Worm (Caenorhabditis elegans): Measurements from ENCODE around the gene str-16.

Gene str-16

ce11 chrV:3230597-3230996 is 6.1 kb upstream of the str-16 start, which contains the start of gene K08D9.10:
TSS of gene K08D9.10 (plus strand) at chrV:3230897.
- TF ChIP-seq grh-1 (GFP tag; IDR thresholded peaks at IDR 0.05) (no peak), aha-1 (tag; optimal IDR thresholded peaks at IDR 0.05) (no peak), nhr-47 (tag; optimal IDR thresholded peaks at IDR 0.05) (no peak), ceh-8 (GFP tag; optimal IDR thresholded peaks at IDR 0.05) (no peak), nhr-76 (tag; optimal IDR thresholded peaks at IDR 0.05) (no peak)

- TF ChIP-seq aly-2 (tag; optimal IDR thresholded peaks at IDR 0.05) (no peak), mdl-1 (tag; optimal IDR thresholded peaks at IDR 0.05) (no peak), fkh-10 (GFP tag; optimal IDR thresholded peaks at IDR 0.05) (no peak), pax-3 (tag; optimal IDR thresholded peaks at IDR 0.05) (no peak)
These were observed 1.8 kb upstream of the str-16 start, which contains the start of gene K08D9.6 for ce11 chrV:3234887-3235286. TSS of gene K08D9.6 (minus strand) at chrV:3234987.

ce11 chrV:3241175-3241574 is 4.5 kb downstream of the str-16 start, which contains the start of gene srj-11:
TSS of gene srj-11 (plus strand) at chrV:3241424.
- TF ChIP-seq mab-9 (GFP tag; IDR thresholded peaks at IDR 0.05) (no peak), nhr-20 (tag; optimal IDR thresholded peaks at IDR 0.05) (no peak), lin-15B (tag; optimal IDR thresholded peaks at IDR 0.05) (no peak), lir-3 (tag; optimal IDR thresholded peaks at IDR 0.05; ENCODE audit: poor library complexity) (no peak), snpc-4 (tag; optimal IDR thresholded peaks at IDR 0.05) (no peak), unc-30 (tag; optimal IDR thresholded peaks at IDR 0.05) (no peak), C16A3.4 (tag; optimal IDR thresholded peaks at IDR 0.05) (no peak)

ce11 chrV:3242984-3243383 is 6.3 kb downstream of the str-16 start, which contains the start of gene gst-23:
TSS of gene gst-23 (plus strand) at chrV:3243284.
- TF ChIP-seq nhr-11 (tag; optimal IDR thresholded peaks at IDR 0.05) (no peak), lin-35 (GFP tag; optimal IDR thresholded peaks at IDR 0.05) (no peak), efl-3 (GFP tag; optimal IDR thresholded peaks at IDR 0.05) (no peak), egl-27 (tag; optimal IDR thresholded peaks at IDR 0.05) (no peak), elt-3 (tag; optimal IDR thresholded peaks at IDR 0.05) (no peak), C04F5.9 (tag; optimal IDR thresholded peaks at IDR 0.05) (no peak), mab-9 (GFP tag; IDR thresholded peaks at IDR 0.05) (no peak), unc-62 (GFP tag; optimal IDR thresholded peaks at IDR 0.05) (no peak), fkh-10 (GFP tag; optimal IDR thresholded peaks at IDR 0.05) (no peak), unc-30 (tag; optimal IDR thresholded peaks at IDR 0.05) (no peak), lsy-2 (tag; optimal IDR thresholded peaks at IDR 0.05) (no peak), dsc-1 (tag; optimal IDR thresholded peaks at IDR 0.05) (no peak), nhr-77 (tag; optimal IDR thresholded peaks at IDR 0.05) (no peak), hpl-2 (GFP tag; optimal IDR thresholded peaks at IDR 0.05) (no peak), aha-1 (tag; optimal IDR thresholded peaks at IDR 0.05) (no peak), zip-4 (GFP tag; optimal IDR thresholded peaks at IDR 0.05) (no peak)

ce11 chrV:3244703-3245102 is 8.0 kb downstream of the str-16 start, which contains the start of gene srj-7:
TSS of gene srj-7 (plus strand) at chrV:3245003.
- TF ChIP-seq efl-1 (optimal IDR thresholded peaks at IDR 0.05), result no peak
- peak in 1 of 2 experiments; percentile 55 for TF ChIP-seq efl-1 (GFP tag; optimal IDR thresholded peaks at IDR 0.05 in 1 of 2)
- no peak for TF ChIP-seq nhr-71 (tag; optimal IDR thresholded peaks at IDR 0.05)

- TF ChIP-seq egl-27 (tag; optimal IDR thresholded peaks at IDR 0.05), result no peak
- TF ChIP-seq C34B4.2 (tag; optimal IDR thresholded peaks at IDR 0.05), result no peak
- no peak for TF ChIP-seq efl-3 (GFP tag; optimal IDR thresholded peaks at IDR 0.05)
- TF ChIP-seq nhr-84 (tag; optimal IDR thresholded peaks at IDR 0.05), result no peak
- no peak for TF ChIP-seq dsc-1 (tag; optimal IDR thresholded peaks at IDR 0.05)
- no peak for TF ChIP-seq zip-4 (GFP tag; optimal IDR thresholded peaks at IDR 0.05)
- no peak for TF ChIP-seq ces-1 (GFP tag; optimal IDR thresholded peaks at IDR 0.05)
- no peak for TF ChIP-seq sptf-1 (tag; optimal IDR thresholded peaks at IDR 0.05)
- no peak for TF ChIP-seq sup-37 (GFP tag; optimal IDR thresholded peaks at IDR 0.05)
- TF ChIP-seq fkh-10 (GFP tag; optimal IDR thresholded peaks at IDR 0.05), result no peak
- TF ChIP-seq sox-4 (tag; optimal IDR thresholded peaks at IDR 0.05), result no peak
- TF ChIP-seq Y116A8C.19 (tag; optimal IDR thresholded peaks at IDR 0.05; ENCODE audit: borderline replicate concordance), result no peak
These were observed 10.8 kb downstream of the str-16 start, which contains the start of gene srj-8 for ce11 chrV:3247515-3247914. TSS of gene srj-8 (plus strand) at chrV:3247815.
